Worm (Caenorhabditis elegans) whole organism, L2 larva: ENCODE measurements around the gene M28.8.

ENCODE experiments used
- F13H6.1 ChIP-seq: sonication (generic microtip); optimal IDR thresholded peaks from 2 replicates; lab custom pipeline; 2016; ENCODE audit warnings: missing genetic modification characterization, missing compliant biosample characterization
- ZK546.5 ChIP-seq: sonication (generic microtip); optimal IDR thresholded peaks from 2 replicates; lab custom pipeline; 2017; ENCODE audit warnings: missing biosample characterization, missing genetic modification characterization
- alr-1 ChIP-seq: fragments of 150-350 bp; optimal IDR thresholded peaks from 2 replicates; lab custom pipeline; 2014; ENCODE audit warnings: missing biosample characterization, missing genetic modification characterization
- blmp-1 ChIP-seq: sonication (generic microtip); optimal IDR thresholded peaks from 2 replicates; lab custom pipeline; 2017; ENCODE audit warnings: missing genetic modification characterization, mild to moderate bottlenecking, missing compliant biosample characterization, antibody characterized with exemption, moderate library complexity; ENCODE audit not compliant: insufficient read depth
- ceh-16 ChIP-seq: fragments of 150-350 bp; optimal IDR thresholded peaks from 2 replicates; lab custom pipeline; 2014; ENCODE audit warnings: missing biosample characterization, missing genetic modification characterization
- ceh-82 ChIP-seq: fragments of 150-350 bp; optimal IDR thresholded peaks from 2 replicates; lab custom pipeline; 2014; ENCODE audit warnings: missing biosample characterization, missing genetic modification characterization
- crh-2 ChIP-seq: sonication (generic microtip); optimal IDR thresholded peaks from 2 replicates; lab custom pipeline; 2017; ENCODE audit warnings: missing biosample characterization, missing genetic modification characterization
- dmd-4 ChIP-seq: sonication (generic microtip); optimal IDR thresholded peaks from 2 replicates; lab custom pipeline; 2017; ENCODE audit warnings: missing biosample characterization, missing genetic modification characterization
- egl-27 ChIP-seq: sonication (generic microtip); optimal IDR thresholded peaks from 3 replicates; lab custom pipeline; 2017; ENCODE audit warnings: missing biosample characterization, missing genetic modification reagents, missing genetic modification characterization
- elt-1 ChIP-seq: fragments of 150-350 bp; optimal IDR thresholded peaks from 2 replicates; lab custom pipeline; 2014; ENCODE audit warnings: missing biosample characterization, missing genetic modification characterization
- elt-3 ChIP-seq: sonication (generic microtip); optimal IDR thresholded peaks from 2 replicates; lab custom pipeline; 2017; ENCODE audit warnings: missing biosample characterization, missing genetic modification characterization
- fos-1 ChIP-seq: fragments of 150-350 bp; optimal IDR thresholded peaks from 2 replicates; lab custom pipeline; 2014; ENCODE audit warnings: missing biosample characterization, missing genetic modification characterization
- gmeb-1 ChIP-seq: fragments of 150-350 bp; optimal IDR thresholded peaks from 2 replicates; lab custom pipeline; 2014; ENCODE audit warnings: missing biosample characterization, missing genetic modification characterization
- lin-13 ChIP-seq: fragments of 150-350 bp; optimal IDR thresholded peaks from 2 replicates; lab custom pipeline; 2014; ENCODE audit warnings: missing biosample characterization, missing genetic modification reagents, missing genetic modification characterization
- lin-39 ChIP-seq: fragments of 150-350 bp; optimal IDR thresholded peaks from 2 replicates; lab custom pipeline; 2014; ENCODE audit warnings: missing biosample characterization, missing genetic modification reagents, missing genetic modification characterization
- lsy-2 ChIP-seq, 2 experiments: fragments of 150-350 bp in 1 of 2; sonication (generic microtip) in 1 of 2; optimal IDR thresholded peaks; 2 replicates each; lab custom pipeline; 2014 to 2017; ENCODE audit warnings: missing biosample characterization in 2 of 2, missing genetic modification characterization in 2 of 2
- mab-5 ChIP-seq: fragments of 150-350 bp; optimal IDR thresholded peaks from 2 replicates; lab custom pipeline; 2014; ENCODE audit warnings: missing biosample characterization, missing genetic modification characterization
- mbf-1 ChIP-seq: sonication (generic microtip); optimal IDR thresholded peaks from 2 replicates; lab custom pipeline; 2017; ENCODE audit warnings: missing biosample characterization, missing genetic modification characterization
- mdl-1 ChIP-seq, 2 experiments: fragments of 150-350 bp in 1 of 2; sonication (generic microtip) in 1 of 2; optimal IDR thresholded peaks; 2 replicates each; lab custom pipeline; 2017; ENCODE audit warnings: missing biosample characterization in 2 of 2, missing genetic modification characterization in 2 of 2
- nhr-10 ChIP-seq: sonication (generic microtip); optimal IDR thresholded peaks from 2 replicates; lab custom pipeline; 2017; ENCODE audit warnings: missing biosample characterization, missing genetic modification characterization
- nhr-12 ChIP-seq: fragments of 150-350 bp; optimal IDR thresholded peaks from 2 replicates; lab custom pipeline; 2014; ENCODE audit warnings: missing biosample characterization, missing genetic modification characterization
- nhr-21 ChIP-seq: fragments of 150-350 bp; optimal IDR thresholded peaks from 2 replicates; lab custom pipeline; 2014; ENCODE audit warnings: missing biosample characterization, missing genetic modification characterization
- nhr-23 ChIP-seq: fragments of 150-350 bp; optimal IDR thresholded peaks from 2 replicates; lab custom pipeline; 2014; ENCODE audit warnings: missing biosample characterization, missing genetic modification reagents, missing genetic modification characterization
- nhr-237 ChIP-seq: fragments of 150-350 bp; optimal IDR thresholded peaks from 2 replicates; lab custom pipeline; 2014; ENCODE audit warnings: missing biosample characterization, missing genetic modification characterization
- nhr-25 ChIP-seq: fragments of 150-350 bp; sonication (generic microtip); optimal IDR thresholded peaks from 3 replicates; lab custom pipeline; 2014; ENCODE audit warnings: missing biosample characterization, missing genetic modification characterization
- nhr-77 ChIP-seq: fragments of 150-350 bp; optimal IDR thresholded peaks from 2 replicates; lab custom pipeline; 2014; ENCODE audit warnings: missing biosample characterization, missing genetic modification characterization
- peb-1 ChIP-seq: fragments of 150-350 bp; optimal IDR thresholded peaks from 2 replicates; lab custom pipeline; 2014; ENCODE audit warnings: missing biosample characterization, missing genetic modification characterization
- skn-1 ChIP-seq: sonication (generic microtip); optimal IDR thresholded peaks from 2 replicates; lab custom pipeline; 2017; ENCODE audit warnings: missing biosample characterization, missing genetic modification characterization
- sma-3 ChIP-seq: sonication (generic microtip); optimal IDR thresholded peaks from 2 replicates; lab custom pipeline; 2016; ENCODE audit warnings: missing genetic modification reagents, missing genetic modification characterization, missing compliant biosample characterization
- snpc-4 ChIP-seq: fragments of 150-350 bp; optimal IDR thresholded peaks from 2 replicates; lab custom pipeline; 2014; ENCODE audit warnings: missing biosample characterization, missing genetic modification characterization
- unc-39 ChIP-seq: fragments of 150-350 bp; optimal IDR thresholded peaks from 2 replicates; lab custom pipeline; 2014; ENCODE audit warnings: missing biosample characterization, missing genetic modification characterization
- unc-62 ChIP-seq: fragments of 150-350 bp; optimal IDR thresholded peaks from 2 replicates; lab custom pipeline; 2014; ENCODE audit warnings: missing biosample characterization, missing genetic modification reagents, missing genetic modification characterization
- zag-1 ChIP-seq: fragments of 150-350 bp; optimal IDR thresholded peaks from 2 replicates; lab custom pipeline; 2014; ENCODE audit warnings: missing biosample characterization, missing genetic modification characterization
- ztf-1 ChIP-seq: fragments of 200-800 bp; sonication (Bioruptor generic); conservative IDR thresholded peaks from 2 replicates; pipeline ENCODE4 v1.3.6; 2022; ENCODE audit warnings: missing genetic modification characterization, missing compliant biosample characterization
- ztf-11 ChIP-seq: sonication (generic microtip); optimal IDR thresholded peaks from 2 replicates; lab custom pipeline; 2017; ENCODE audit warnings: missing biosample characterization, missing genetic modification characterization
- ztf-4 ChIP-seq: fragments of 150-350 bp; optimal IDR thresholded peaks from 2 replicates; lab custom pipeline; 2014; ENCODE audit warnings: missing biosample characterization, missing genetic modification characterization

The M28.8 gene

ce11 chrII:10594758-10595157, 33.3 kb upstream of the M28.8 start, which contains the start of gene C14A4.6:
TSS of gene C14A4.6 (minus strand) at chrII:10594776.
- TF ChIP-seq sma-3 (GFP tag; lab: Kevin White, UChicago) = no peak
- TF ChIP-seq crh-2 (tag; lab: Kevin White, UChicago) = peak; percentile 54
- TF ChIP-seq elt-1 (tag; lab: Kevin White, UChicago) = no peak
- peak; percentile 74 for TF ChIP-seq fos-1 (tag; lab: Kevin White, UChicago)
- TF ChIP-seq ceh-16 (tag; lab: Kevin White, UChicago) = no peak
- TF ChIP-seq mdl-1 (tag; optimal IDR thresholded peaks at IDR 0.05; lab: Kevin White, UChicago) = no peak
- TF ChIP-seq ztf-11 (tag; lab: Kevin White, UChicago) = no peak
- TF ChIP-seq, all 48 proteins: peak for 2

- TF ChIP-seq unc-62 (no peak), fos-1 (tag; lab: Kevin White, UChicago) (peak; percentile 37)
Measured at ce11 chrII:10596462-10596861, 31.6 kb upstream of the M28.8 start, which contains the start of gene C14A4.7. TSS of gene C14A4.7 (minus strand) at chrII:10596562.

ce11 chrII:10598039-10598438, 30.0 kb upstream of the M28.8 start, which contains the start of gene C14A4.8:
TSS of gene C14A4.8 (minus strand) at chrII:10598139.
- TF ChIP-seq nhr-10 (tag; lab: Kevin White, UChicago) = no peak
- no peak for TF ChIP-seq skn-1 (tag; lab: Kevin White, UChicago)
- TF ChIP-seq zag-1 (tag; lab: Kevin White, UChicago) = no peak
- no peak for TF ChIP-seq nhr-12 (tag; lab: Kevin White, UChicago)
- no peak for TF ChIP-seq egl-27 (tag; lab: Kevin White, UChicago)
- no peak for TF ChIP-seq dmd-4
- no peak for TF ChIP-seq elt-1 (tag; lab: Kevin White, UChicago)
- no peak for TF ChIP-seq snpc-4 (tag; lab: Kevin White, UChicago)
- TF ChIP-seq gmeb-1 (tag; lab: Kevin White, UChicago) = no peak

- TF ChIP-seq ceh-16 (tag; lab: Kevin White, UChicago) (no peak), lin-39 (tag; lab: Kevin White, UChicago) (no peak), blmp-1 (tag; lab: Kevin White, UChicago) (peak; percentile 26), nhr-237 (tag; lab: Kevin White, UChicago) (no peak)
Measured at ce11 chrII:10598970-10599369, 29.1 kb upstream of the M28.8 start, which contains the start of gene C14A4.9. TSS of gene C14A4.9 (plus strand) at chrII:10599337.

ce11 chrII:10602184-10602583, 25.9 kb upstream of the M28.8 start, which contains the start of gene srv-2:
TSS of gene srv-2 (minus strand) at chrII:10602284.
- TF ChIP-seq mbf-1 = no peak
- no peak for TF ChIP-seq skn-1 (tag; lab: Kevin White, UChicago)
- no peak for TF ChIP-seq nhr-77
- TF ChIP-seq nhr-25 (tag; lab: Kevin White, UChicago) = no peak
- TF ChIP-seq sma-3 (GFP tag; lab: Kevin White, UChicago) = no peak
- no peak for TF ChIP-seq mab-5
- no peak for TF ChIP-seq mdl-1 (tag; optimal IDR thresholded peaks at IDR 0.05; lab: Kevin White, UChicago)
- TF ChIP-seq peb-1 = no peak
- TF ChIP-seq crh-2 (tag; lab: Kevin White, UChicago) = no peak
- TF ChIP-seq ceh-82 (tag; lab: Kevin White, UChicago) = no peak
- TF ChIP-seq ceh-16 (tag; lab: Kevin White, UChicago) = no peak
- no peak for TF ChIP-seq nhr-23 (tag; lab: Kevin White, UChicago)
- no peak for TF ChIP-seq ztf-1 (GFP tag; lab: Robert Waterston, UW)

ce11 chrII:10603560-10603959, 24.5 kb upstream of the M28.8 start:
- TF ChIP-seq elt-3 (no peak), peb-1 (no peak), lin-13 (GFP tag; lab: Kevin White, UChicago) (no peak), nhr-21 (tag; lab: Kevin White, UChicago) (no peak), ztf-1 (GFP tag; lab: Robert Waterston, UW) (no peak), lsy-2 (tag; optimal IDR thresholded peaks at IDR 0.05; lab: Kevin White, UChicago) (no peak), zag-1 (tag; lab: Kevin White, UChicago) (no peak), unc-39 (tag; lab: Kevin White, UChicago) (no peak), F13H6.1 (no peak), elt-1 (tag; lab: Kevin White, UChicago) (no peak), nhr-77 (no peak), crh-2 (tag; lab: Kevin White, UChicago) (no peak), ceh-82 (tag; lab: Kevin White, UChicago) (no peak), nhr-23 (tag; lab: Kevin White, UChicago) (no peak), fos-1 (tag; lab: Kevin White, UChicago) (no peak), ZK546.5 (tag; lab: Kevin White, UChicago) (no peak), alr-1 (tag; lab: Kevin White, UChicago) (no peak), ceh-16 (tag; lab: Kevin White, UChicago) (no peak), ztf-4 (tag; lab: Kevin White, UChicago) (no peak)
- TF ChIP-seq, all 48 proteins: peak for 0
